Fruit fly (Drosophila melanogaster) S2 (cell line): Measurements from ENCODE around the gene Coa8.

Source experiments
- CG8478 ChIP-seq: fragments of >200 bp; optimal IDR thresholded peaks from 2 replicates; lab custom pipeline; 2018
- CTCF ChIP-seq, 2 experiments: fragments of >200 bp; optimal IDR thresholded peaks; 2 replicates each; lab custom pipeline; 2018

DNA sequence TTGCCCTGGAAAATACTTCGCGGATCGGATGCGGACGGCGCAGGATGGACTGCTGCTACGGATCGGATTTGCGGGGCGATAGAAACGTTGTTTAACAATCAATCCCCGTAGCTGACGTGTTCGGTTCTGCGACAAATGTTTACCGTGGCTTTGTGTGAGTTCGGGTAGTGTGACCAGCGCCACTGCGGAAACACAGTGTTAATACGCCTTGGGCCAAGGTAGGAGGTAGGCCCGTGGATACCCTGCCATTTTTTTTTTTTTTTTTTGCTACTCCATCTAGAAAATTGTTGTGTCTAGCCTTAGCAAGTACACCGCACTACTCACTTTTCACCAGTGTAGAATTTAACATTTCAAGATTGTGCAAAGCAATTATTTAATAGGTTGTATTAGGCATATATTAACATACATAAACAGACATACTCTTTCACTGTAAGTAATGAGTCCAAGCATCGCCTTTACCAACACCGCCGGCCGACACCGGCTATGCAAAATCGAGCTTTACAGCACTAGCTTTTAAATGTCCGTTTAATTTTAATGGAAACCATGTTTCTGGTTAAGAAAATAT lies 18.4 kb upstream of the Coa8 start, which contains the start of gene deltaCOP:
- no peak for TF ChIP-seq CG8478 (lab: Kevin White, UChicago)
- TF ChIP-seq CTCF (optimal IDR thresholded peaks at IDR 0.05; lab: Kevin White, UChicago), result no peak
